Worm (Caenorhabditis elegans) whole organism, early embryonic: ENCODE data around the gene ugt-55.

ENCODE experiments used
- B0310.2 ChIP-seq: sonication (generic microtip); optimal IDR thresholded peaks from 2 replicates; lab custom pipeline; 2016; ENCODE audit warnings: mild to moderate bottlenecking, missing genetic modification characterization, missing compliant biosample characterization
- F13C5.2 ChIP-seq: sonication (generic microtip); optimal IDR thresholded peaks from 2 replicates; lab custom pipeline; 2017; ENCODE audit warnings: mild to moderate bottlenecking, missing genetic modification characterization, inconsistent platforms, missing compliant biosample characterization
- ama-1 ChIP-seq: fragments of 150-350 bp; optimal IDR thresholded peaks from 2 replicates; lab custom pipeline; 2014
- ceh-13 ChIP-seq: fragments of 200-800 bp; sonication (Bioruptor generic); optimal IDR thresholded peaks from 2 replicates; lab custom pipeline; 2018; ENCODE audit warnings: mild to moderate bottlenecking, missing genetic modification characterization, missing compliant biosample characterization
- ets-7 ChIP-seq: sonication (generic microtip); optimal IDR thresholded peaks from 2 replicates; lab custom pipeline; 2016; ENCODE audit warnings: missing genotype, missing genetic modification characterization, missing compliant biosample characterization
- flt-1 ChIP-seq: fragments of 200-800 bp; sonication (Bioruptor generic); IDR thresholded peaks from 2 replicates; pipeline ENCODE4 v1.3.6; 2022; ENCODE audit warnings: missing genetic modification characterization, missing compliant biosample characterization
- hmbx-1 ChIP-seq: sonication (generic microtip); optimal IDR thresholded peaks from 2 replicates; lab custom pipeline; 2016; ENCODE audit warnings: mild to moderate bottlenecking, missing genetic modification characterization, missing compliant biosample characterization
- hnd-1 ChIP-seq: sonication (generic microtip); optimal IDR thresholded peaks from 2 replicates; lab custom pipeline; 2016; ENCODE audit warnings: missing genetic modification characterization, missing compliant biosample characterization
- pes-1 ChIP-seq: fragments of 200-800 bp; sonication (Bioruptor generic); IDR thresholded peaks from 2 replicates; pipeline ENCODE4 v1.3.6; 2022; ENCODE audit warnings: missing genetic modification reagents, missing genetic modification characterization, missing compliant biosample characterization
- sea-1 ChIP-seq: fragments of 200-800 bp; sonication (Bioruptor generic); conservative IDR thresholded peaks from 2 replicates; pipeline ENCODE4 v1.3.6; 2022; ENCODE audit warnings: missing genetic modification characterization, missing compliant biosample characterization
- tbx-11 ChIP-seq: fragments of 200-800 bp; sonication (Bioruptor generic); IDR thresholded peaks from 2 replicates; pipeline ENCODE4 v1.3.6; 2022; ENCODE audit warnings: missing genetic modification characterization, missing compliant biosample characterization
- tbx-37 ChIP-seq: fragments of 200-800 bp; sonication (Bioruptor generic); conservative IDR thresholded peaks from 2 replicates; pipeline ENCODE4 v1.3.6; 2022; ENCODE audit warnings: missing genetic modification reagents, missing genetic modification characterization, missing compliant biosample characterization
- tra-4 ChIP-seq: sonication (generic microtip); optimal IDR thresholded peaks from 2 replicates; lab custom pipeline; 2017; ENCODE audit warnings: missing genetic modification characterization, missing compliant biosample characterization

ce11 chrV:12303453-12304077 lies 47.1 kb downstream of the ugt-55 start:
- TF ChIP-seq B0310.2 (tag; lab: Kevin White, UChicago) (peak; percentile 100), ama-1 (peak; percentile 87), ets-7 (peak; percentile 99), tbx-11 (GFP tag; lab: Robert Waterston, UW) (peak; percentile 100), sea-1 (peak; percentile 100), flt-1 (GFP tag; lab: Robert Waterston, UW) (peak; percentile 100), F13C5.2 (tag; lab: Kevin White, UChicago) (peak; percentile 100), tra-4 (tag; lab: Kevin White, UChicago) (peak; percentile 99), hnd-1 (tag; lab: Kevin White, UChicago) (peak; percentile 98), ceh-13 (peak; percentile 100), tbx-37 (GFP tag; lab: Robert Waterston, UW) (peak; percentile 100), pes-1 (peak; percentile 99), hmbx-1 (tag; lab: Kevin White, UChicago) (peak; percentile 96)
